Fruit fly (Drosophila melanogaster) Kc167 (cell line): Measurements from ENCODE around the gene CG43999.

Experiments used
- Myc ChIP-seq: fragments of >200 bp; optimal IDR thresholded peaks from 2 replicates; lab custom pipeline; 2017; ENCODE audit warnings: missing external identifiers
- Sin3A ChIP-seq: fragments of >200 bp; optimal IDR thresholded peaks from 2 replicates; lab custom pipeline; 2018; ENCODE audit warnings: missing external identifiers
- h ChIP-seq: fragments of >200 bp; optimal IDR thresholded peaks from 3 replicates; lab custom pipeline; 2018; ENCODE audit warnings: missing external identifiers
- insv ChIP-seq: fragments of >200 bp; optimal IDR thresholded peaks from 3 replicates; lab custom pipeline; 2018; ENCODE audit warnings: missing external identifiers
- psq ChIP-seq: fragments of >200 bp; optimal IDR thresholded peaks from 2 replicates; lab custom pipeline; 2017; ENCODE audit warnings: missing external identifiers
- ttk ChIP-seq: sonication (Bioruptor generic); optimal IDR thresholded peaks from 2 replicates; lab custom pipeline; 2017; ENCODE audit warnings: missing external identifiers

DNA sequence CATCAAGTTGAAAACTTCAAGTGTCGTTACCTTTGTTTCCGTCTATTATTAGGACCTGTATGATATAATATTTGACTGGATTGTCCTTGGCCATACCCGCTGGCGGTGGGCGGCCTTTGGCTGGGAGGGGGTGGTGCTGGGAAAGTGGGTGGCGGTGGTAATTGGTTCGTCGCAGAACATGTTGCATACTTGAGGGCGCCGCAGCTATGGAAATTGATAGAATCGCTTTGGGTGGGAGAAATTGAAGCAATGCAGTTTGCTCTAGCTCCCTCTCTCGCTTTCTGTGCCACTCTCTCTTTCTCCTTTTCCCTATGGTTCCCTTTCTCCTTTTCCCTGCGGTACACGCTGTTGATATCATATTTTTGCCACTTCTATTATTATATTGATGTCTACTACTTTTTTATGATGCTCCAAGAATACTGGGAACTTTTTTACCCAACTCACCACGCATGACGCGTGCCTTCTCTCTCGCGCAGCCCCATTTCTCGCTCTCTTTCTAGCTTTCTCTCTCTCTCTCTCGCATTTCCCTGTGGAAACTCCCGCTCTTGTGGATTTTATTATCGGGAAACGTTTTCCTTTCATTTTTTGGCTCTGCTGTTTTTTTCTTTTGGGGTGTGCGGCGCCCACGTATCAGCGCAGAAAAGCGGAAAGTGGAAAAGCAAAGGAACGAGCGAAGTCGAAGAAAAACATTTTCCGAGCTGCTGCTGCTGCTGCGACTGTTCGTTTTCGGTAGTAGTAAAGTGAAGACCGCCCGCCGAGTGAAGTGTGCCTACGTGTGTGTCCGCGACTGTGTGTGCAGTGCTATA lies 36.3 kb upstream of the CG43999 start:
- TF ChIP-seq h (lab: Kevin White, UChicago) (no peak), psq (lab: Kevin White, UChicago) (no peak), Sin3A (lab: Kevin White, UChicago) (no peak), Myc (lab: Kevin White, UChicago) (no peak), insv (lab: Kevin White, UChicago) (no peak), ttk (lab: Kevin White, UChicago) (no peak)
